Fruit fly (Drosophila melanogaster) Kc167 (cell line): ENCODE measurements around the gene CG11668.

Source experiments
- Myc ChIP-seq: fragments of >200 bp; optimal IDR thresholded peaks from 2 replicates; lab custom pipeline; 2017; ENCODE audit warnings: missing external identifiers
- Sin3A ChIP-seq: fragments of >200 bp; optimal IDR thresholded peaks from 2 replicates; lab custom pipeline; 2018; ENCODE audit warnings: missing external identifiers
- h ChIP-seq: fragments of >200 bp; optimal IDR thresholded peaks from 3 replicates; lab custom pipeline; 2018; ENCODE audit warnings: missing external identifiers
- insv ChIP-seq: fragments of >200 bp; optimal IDR thresholded peaks from 3 replicates; lab custom pipeline; 2018; ENCODE audit warnings: missing external identifiers
- psq ChIP-seq: fragments of >200 bp; optimal IDR thresholded peaks from 2 replicates; lab custom pipeline; 2017; ENCODE audit warnings: missing external identifiers
- ttk ChIP-seq: sonication (Bioruptor generic); optimal IDR thresholded peaks from 2 replicates; lab custom pipeline; 2017; ENCODE audit warnings: missing external identifiers

Gene CG11668

DNA sequence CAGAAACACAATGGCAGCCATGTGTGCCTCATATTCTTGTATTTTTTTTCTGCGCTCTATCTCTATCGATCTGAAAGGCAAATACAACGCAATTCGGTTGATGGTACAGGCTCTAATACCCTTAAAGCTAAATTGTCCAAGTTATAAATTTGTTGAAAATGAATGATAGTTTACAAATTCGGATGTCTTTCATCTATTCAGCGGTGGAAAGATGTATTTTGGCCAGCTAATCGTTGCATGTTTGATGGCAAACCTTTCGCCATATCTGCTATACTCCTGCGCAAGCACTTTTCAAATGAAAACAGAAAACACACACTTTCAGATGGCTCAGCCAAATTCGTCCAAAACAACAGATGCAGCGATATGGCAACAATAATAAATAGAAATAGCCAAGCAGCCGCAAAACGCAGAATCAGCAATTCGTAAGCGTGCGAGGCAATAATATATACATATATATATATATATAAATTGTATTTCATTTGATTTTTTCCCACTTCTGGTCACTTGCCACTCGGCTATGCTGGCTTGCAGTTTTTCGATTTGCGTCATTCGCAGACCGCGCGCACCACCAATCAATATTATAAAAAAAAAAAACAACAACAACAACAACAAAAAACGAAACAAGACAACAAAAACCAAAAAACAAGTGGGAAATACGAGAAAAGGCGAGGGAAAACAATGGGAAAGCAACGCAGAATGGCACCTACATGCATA lies 23.9 kb upstream of the CG11668 start:
- TF ChIP-seq psq (no peak), Myc (lab: Kevin White, UChicago) (no peak), h (lab: Kevin White, UChicago) (no peak), ttk (lab: Kevin White, UChicago) (no peak), Sin3A (lab: Kevin White, UChicago) (no peak), insv (lab: Kevin White, UChicago) (no peak)

DNA sequence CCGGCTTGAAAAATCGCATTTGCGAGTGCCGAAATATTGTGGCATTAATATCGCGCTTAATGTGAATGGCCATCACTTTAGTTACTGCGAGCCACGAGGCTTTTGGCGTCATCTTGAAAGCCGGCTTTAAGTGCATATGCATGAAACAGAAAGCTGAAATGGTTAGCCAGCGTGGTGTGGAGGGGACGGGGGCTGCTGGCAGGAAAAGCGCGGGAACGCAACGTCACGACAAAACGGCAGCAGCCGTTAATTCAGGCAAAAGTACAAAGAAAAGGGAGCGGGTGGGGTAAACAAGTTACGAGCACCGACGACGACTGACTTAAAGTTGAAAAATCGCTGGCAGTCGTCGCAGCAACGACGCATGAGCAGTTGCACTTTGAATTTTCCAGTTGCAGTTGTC lies 22.8 kb upstream of the CG11668 start:
- TF ChIP-seq insv (lab: Kevin White, UChicago) = no peak
- TF ChIP-seq psq = no peak
- TF ChIP-seq Sin3A (lab: Kevin White, UChicago) = no peak
- no peak for TF ChIP-seq Myc (lab: Kevin White, UChicago)

DNA sequence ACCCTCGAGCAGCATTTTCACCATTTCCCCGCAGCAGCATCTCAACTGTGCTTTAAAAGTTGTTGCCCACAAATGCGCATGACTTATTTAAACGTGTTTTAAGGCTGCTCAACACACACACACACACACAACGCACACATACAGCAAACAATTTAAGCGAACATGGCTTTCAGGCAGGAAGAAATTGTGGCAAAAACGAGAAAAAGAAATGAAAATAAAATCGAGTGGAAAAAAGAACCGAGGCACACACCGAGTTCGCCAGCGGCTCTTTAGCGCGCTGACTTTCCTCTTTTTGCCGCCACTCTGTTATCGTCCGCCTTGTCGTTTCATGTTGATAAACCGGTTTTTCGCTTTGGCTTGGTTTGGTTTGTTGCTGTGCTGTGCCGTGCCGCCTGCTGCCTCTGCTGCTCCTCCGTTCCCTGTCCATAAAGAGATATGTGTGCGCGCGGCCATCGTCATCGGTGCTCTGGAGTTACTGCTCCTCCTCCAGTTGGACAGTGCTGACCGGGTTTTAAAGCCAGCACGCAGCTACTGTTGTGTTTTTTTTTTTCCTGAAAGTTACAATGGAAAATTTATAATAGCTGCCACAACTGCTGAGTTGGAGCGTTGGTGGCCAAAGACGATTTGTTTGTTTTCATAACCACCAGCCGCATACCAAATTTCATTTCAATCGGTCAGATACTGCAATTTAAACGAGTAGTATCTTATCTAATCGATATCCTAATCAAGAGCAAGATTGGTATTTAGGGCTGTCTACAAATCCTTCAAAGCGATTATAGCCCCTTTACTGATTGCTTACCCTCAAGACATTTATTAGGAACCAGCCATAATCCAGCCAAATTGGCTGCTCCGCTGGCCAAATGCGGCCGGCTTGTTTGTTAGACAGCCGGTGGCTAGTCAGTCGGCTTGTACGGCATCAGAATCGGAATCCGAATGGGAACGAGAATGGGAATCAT lies 22.1 kb upstream of the CG11668 start:
- no peak for TF ChIP-seq h (lab: Kevin White, UChicago)
- no peak for TF ChIP-seq insv (lab: Kevin White, UChicago)

DNA sequence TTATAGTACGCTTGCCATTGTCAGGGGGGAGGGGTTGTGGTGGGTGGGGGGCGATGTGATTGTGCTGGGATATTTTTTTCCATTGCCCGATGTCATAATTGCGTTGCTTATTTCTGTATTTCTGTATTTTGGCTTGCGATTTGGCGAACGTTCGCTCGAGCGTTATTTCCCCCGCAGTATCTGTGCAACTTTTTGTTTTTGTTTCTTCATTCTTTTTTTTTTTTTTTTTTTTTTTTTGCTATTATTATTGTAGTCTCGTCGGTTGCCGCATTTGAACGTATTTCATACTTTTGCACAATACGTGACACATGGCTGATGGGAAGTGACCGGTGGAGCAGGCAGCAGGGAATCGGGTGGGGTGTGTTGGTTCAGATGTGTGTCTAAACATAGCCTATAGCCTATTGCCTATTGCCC lies 20.5 kb upstream of the CG11668 start:
- TF ChIP-seq Myc (lab: Kevin White, UChicago) (no peak), ttk (lab: Kevin White, UChicago) (no peak), psq (no peak), Sin3A (lab: Kevin White, UChicago) (no peak), insv (lab: Kevin White, UChicago) (no peak), h (lab: Kevin White, UChicago) (no peak)

DNA sequence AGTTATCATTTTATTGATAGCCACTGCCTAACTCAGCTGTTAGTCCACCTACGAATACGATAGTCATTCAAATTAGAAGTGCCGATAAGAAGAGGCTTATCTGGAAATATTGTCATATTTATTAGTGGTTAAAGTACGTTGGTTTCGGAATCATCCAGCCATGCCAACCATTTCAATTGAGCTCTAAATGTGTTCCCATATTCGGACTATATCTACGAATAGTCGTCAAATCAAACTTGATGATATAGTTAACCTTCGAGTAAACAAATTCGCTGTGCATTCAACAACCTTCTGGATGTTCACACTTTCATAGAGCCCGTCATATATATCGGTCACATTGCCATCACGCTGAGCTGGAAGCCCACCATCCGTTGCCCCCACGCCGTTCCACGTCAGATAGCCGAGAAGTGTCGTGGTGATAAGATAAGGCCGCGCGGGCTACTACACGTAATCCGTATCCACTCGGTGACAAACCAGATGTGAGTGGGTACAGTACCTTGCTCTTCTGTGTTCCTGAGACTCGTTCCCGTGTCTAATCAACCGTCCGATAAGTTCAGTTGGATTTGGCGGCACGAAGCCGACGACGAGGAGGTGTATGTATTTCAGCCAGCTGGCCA lies 19.8 kb upstream of the CG11668 start:
- TF ChIP-seq Sin3A (lab: Kevin White, UChicago) (no peak), insv (lab: Kevin White, UChicago) (no peak), ttk (lab: Kevin White, UChicago) (no peak), h (lab: Kevin White, UChicago) (no peak), psq (no peak), Myc (lab: Kevin White, UChicago) (no peak)

DNA sequence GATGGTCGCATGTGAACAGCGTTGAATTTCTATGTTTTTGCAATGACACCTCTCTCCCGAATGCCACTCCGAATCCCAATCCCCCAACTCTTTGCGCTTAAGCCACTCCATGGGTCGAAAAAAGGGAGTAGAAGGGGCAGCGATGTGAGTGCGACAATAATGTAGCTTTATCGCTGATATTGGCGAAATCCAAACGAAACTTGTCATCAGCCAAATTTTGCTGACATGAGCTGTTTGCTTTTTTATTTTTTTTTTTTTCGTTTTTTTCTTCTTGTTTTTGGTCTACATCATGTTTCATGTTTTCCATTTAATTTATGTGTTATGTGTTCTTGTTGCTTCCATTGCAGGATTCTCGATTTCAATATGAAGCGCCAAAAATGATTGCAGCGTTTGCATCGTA lies 19.2 kb upstream of the CG11668 start:
- TF ChIP-seq psq (no peak), Sin3A (lab: Kevin White, UChicago) (no peak), ttk (lab: Kevin White, UChicago) (no peak), h (lab: Kevin White, UChicago) (no peak), Myc (lab: Kevin White, UChicago) (no peak), insv (lab: Kevin White, UChicago) (no peak)

DNA sequence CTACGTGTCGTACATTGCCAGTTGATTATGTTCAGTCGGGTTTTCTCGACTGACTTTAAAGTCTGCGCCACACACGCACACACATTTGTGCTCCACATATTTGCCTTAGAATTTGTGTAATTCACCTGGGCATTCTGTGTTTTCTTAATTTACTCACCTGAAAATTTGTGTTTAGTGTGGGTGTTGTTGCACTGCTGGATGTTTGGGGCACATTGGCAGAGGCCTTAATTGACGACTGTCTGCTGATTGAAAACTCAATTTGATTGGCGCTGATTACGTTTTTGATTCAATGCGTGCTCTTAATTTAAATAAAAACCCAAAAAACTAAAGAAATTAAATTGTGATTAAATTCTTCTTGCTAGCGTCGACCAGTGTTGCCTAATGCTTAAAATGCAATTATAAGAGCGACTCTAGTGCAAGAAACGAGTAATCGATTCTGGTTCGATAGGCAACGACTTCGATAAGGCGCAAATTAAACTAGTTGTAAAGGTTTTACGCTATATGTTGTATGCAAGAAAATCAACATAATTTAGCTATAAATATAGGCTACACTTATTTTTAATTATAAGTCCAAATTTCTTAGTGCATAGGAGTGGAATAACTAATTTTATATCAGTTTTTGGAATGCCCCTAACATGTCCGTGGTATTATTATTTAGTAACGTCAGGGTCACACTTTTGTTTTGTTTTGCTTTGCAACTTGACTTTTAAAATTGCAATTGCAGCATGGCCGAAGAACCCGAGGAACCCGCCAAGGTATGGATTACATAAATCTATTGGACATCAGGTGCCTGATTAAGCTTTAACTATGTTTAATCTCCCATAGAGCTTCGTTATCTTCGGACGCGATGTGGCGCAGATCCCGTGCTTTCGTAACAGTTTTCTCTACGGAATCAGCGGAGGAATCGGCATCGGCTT lies 7.7 kb upstream of the CG11668 start, which contains the start of the genes CG46281 and CG46280:
Gene CG46281 (minus strand): TSS at position 51 of the 917 bp plus-strand sequence.
Gene CG46280 (minus strand): TSS at position 403 of the 917 bp plus-strand sequence.
- TF ChIP-seq ttk (lab: Kevin White, UChicago) (no peak), psq (no peak), Myc (lab: Kevin White, UChicago) (no peak), h (lab: Kevin White, UChicago) (no peak), insv (lab: Kevin White, UChicago) (no peak), Sin3A (lab: Kevin White, UChicago) (no peak)

DNA sequence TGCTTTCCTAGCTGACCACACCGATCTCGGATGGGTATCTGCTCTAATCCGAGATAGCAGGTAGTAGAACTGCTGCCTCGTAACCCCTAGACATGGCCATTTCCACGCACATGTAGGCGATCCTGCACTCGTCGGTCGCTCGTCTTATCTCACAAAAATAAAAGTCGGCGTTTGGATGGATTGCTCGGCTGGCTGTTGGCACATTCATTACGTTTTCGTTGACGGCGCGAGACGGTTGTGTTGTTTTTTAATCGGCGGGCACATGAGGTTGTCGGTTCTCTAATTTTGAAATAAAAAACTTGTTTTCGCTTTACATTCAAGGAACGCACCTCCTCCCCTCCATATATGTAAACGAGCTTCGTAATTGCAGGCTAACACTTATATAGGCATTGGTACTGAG lies 5.9 kb upstream of the CG11668 start, which contains the start of gene ry:
Gene ry (plus strand): TSS at position 206 of the 400 bp plus-strand sequence.
- TF ChIP-seq insv (lab: Kevin White, UChicago) = no peak
- TF ChIP-seq Myc (lab: Kevin White, UChicago) = no peak
- TF ChIP-seq ttk (lab: Kevin White, UChicago) = no peak
- TF ChIP-seq h (lab: Kevin White, UChicago) = no peak
- TF ChIP-seq Sin3A (lab: Kevin White, UChicago) = no peak
- no peak for TF ChIP-seq psq

DNA sequence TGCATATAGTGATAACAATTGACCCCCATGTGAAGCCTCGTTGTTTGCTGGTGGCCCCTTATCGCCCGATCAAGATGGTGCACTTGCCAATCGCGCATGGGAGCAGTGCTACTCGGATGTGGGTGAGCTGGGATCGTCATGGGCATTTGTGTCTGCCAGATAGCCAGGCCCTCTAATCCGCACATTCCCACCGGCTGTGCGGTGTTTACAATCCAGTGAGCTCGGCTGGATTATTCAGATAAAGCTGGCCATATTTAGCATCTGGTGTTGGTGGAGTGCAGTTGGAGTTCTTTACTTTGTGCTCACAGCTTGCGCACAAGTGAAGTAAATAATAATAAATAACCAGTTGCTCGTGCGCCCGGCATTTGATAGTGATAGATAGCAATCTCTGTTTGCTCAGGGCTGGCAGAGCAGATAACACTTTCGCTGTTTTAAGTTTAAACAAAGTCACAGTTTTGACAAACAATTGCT lies 5.2 kb upstream of the CG11668 start:
- no peak for TF ChIP-seq insv (lab: Kevin White, UChicago)
- TF ChIP-seq psq = no peak

DNA sequence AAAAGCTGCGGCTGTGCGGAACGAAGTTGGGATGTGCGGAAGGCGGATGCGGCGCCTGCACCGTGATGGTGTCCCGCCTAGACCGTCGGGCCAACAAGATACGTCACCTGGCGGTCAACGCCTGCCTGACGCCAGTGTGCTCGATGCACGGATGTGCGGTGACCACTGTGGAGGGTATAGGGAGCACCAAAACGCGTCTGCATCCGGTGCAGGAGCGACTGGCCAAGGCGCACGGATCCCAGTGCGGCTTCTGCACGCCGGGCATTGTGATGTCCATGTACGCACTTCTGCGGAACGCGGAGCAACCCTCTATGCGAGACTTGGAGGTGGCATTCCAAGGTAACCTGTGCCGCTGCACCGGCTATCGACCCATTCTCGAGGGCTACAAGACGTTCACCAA lies 4.5 kb upstream of the CG11668 start:
- TF ChIP-seq insv (lab: Kevin White, UChicago) (no peak), Myc (lab: Kevin White, UChicago) (no peak), psq (no peak)

DNA sequence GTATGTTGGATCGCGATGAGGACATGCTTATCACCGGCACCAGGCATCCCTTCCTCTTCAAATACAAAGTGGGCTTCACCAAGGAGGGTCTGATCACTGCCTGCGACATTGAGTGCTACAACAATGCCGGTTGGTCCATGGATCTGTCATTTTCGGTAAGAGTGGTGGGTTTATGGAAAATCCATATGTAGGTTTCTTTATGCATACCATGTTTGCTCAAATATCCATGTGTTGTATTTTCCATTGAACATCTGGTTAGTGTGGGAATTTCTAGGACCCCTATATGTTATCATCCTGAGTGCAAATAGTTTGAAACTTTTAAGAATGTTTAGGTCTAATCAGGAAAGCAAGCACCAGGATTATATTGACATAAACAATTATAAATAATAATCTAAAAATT lies 2.1 kb upstream of the CG11668 start:
- TF ChIP-seq ttk (lab: Kevin White, UChicago) (no peak), h (lab: Kevin White, UChicago) (no peak), psq (no peak), Myc (lab: Kevin White, UChicago) (no peak), insv (lab: Kevin White, UChicago) (no peak), Sin3A (lab: Kevin White, UChicago) (no peak)
